Worm (Caenorhabditis elegans) whole organism, L1 larva: Measurements from ENCODE around the gene F56D6.12.
A peak's percentile ranks its signal among the peaks of the same experiment; 100 is the strongest.

ENCODE experiments used
- C04F5.9 ChIP-seq: sonication (generic microtip); optimal IDR thresholded peaks from 2 replicates; lab custom pipeline; 2016; ENCODE audit warnings: missing genetic modification characterization, missing compliant biosample characterization
- C16A3.4 ChIP-seq: fragments of 150-350 bp; optimal IDR thresholded peaks from 2 replicates; lab custom pipeline; 2014; ENCODE audit warnings: missing biosample characterization, missing genetic modification characterization
- C34B4.2 ChIP-seq: sonication (generic microtip); optimal IDR thresholded peaks from 2 replicates; lab custom pipeline; 2017; ENCODE audit warnings: mild to moderate bottlenecking, missing genetic modification characterization, missing compliant biosample characterization
- F16B12.6 ChIP-seq: fragments of 150-350 bp; optimal IDR thresholded peaks from 2 replicates; lab custom pipeline; 2014; ENCODE audit warnings: missing biosample characterization, missing genetic modification characterization
- Y116A8C.19 ChIP-seq: sonication (generic microtip); optimal IDR thresholded peaks from 2 replicates; lab custom pipeline; 2016; ENCODE audit warnings: missing compliant biosample characterization, missing genetic modification characterization, borderline replicate concordance
- dsc-1 ChIP-seq: sonication (generic microtip); optimal IDR thresholded peaks from 2 replicates; lab custom pipeline; 2016; ENCODE audit warnings: mild to moderate bottlenecking, missing genetic modification characterization, missing compliant biosample characterization
- efl-1 ChIP-seq, 4 experiments: fragments of 150-350 bp; optimal IDR thresholded peaks in 3 of 4; peaks in 1 of 4; 1 replicate in 1 of 4; 2 replicates in 3 of 4; lab custom pipeline; 2014; ENCODE audit warnings: missing biosample characterization in 2 of 4, missing genetic modification characterization in 2 of 4, missing genetic modification reagents in 2 of 4
- efl-3 ChIP-seq: fragments of 200-800 bp; sonication (Bioruptor generic); optimal IDR thresholded peaks from 2 replicates; lab custom pipeline; 2018; ENCODE audit warnings: mild to moderate bottlenecking, missing genetic modification characterization, missing compliant biosample characterization
- elt-2 ChIP-seq: sonication (generic microtip); optimal IDR thresholded peaks from 2 replicates; lab custom pipeline; 2016; ENCODE audit warnings: missing genetic modification characterization, mild to moderate bottlenecking, inconsistent platforms, missing compliant biosample characterization, missing genetic modification reagents
- elt-3 ChIP-seq, 6 experiments: fragments of 150-350 bp in 1 of 6; sonication (generic microtip); optimal IDR thresholded peaks; 2 replicates each; lab custom pipeline; 2017 to 2018; ENCODE audit warnings: missing biosample characterization in 6 of 6, missing genetic modification characterization in 6 of 6, inconsistent platforms in 1 of 6
- fkh-10 ChIP-seq: sonication (generic microtip); optimal IDR thresholded peaks from 2 replicates; lab custom pipeline; 2017; ENCODE audit warnings: missing biosample characterization, missing genetic modification reagents, missing genetic modification characterization
- fos-1 ChIP-seq: fragments of 150-350 bp; optimal IDR thresholded peaks from 2 replicates; lab custom pipeline; 2014; ENCODE audit warnings: missing biosample characterization, missing genetic modification characterization
- hlh-4 ChIP-seq: sonication (generic microtip); optimal IDR thresholded peaks from 2 replicates; lab custom pipeline; 2016; ENCODE audit warnings: mild to moderate bottlenecking, missing genetic modification characterization, missing compliant biosample characterization
- lin-14 ChIP-seq: fragments of 200-800 bp; sonication (Bioruptor generic); optimal IDR thresholded peaks from 2 replicates; lab custom pipeline; 2018; ENCODE audit warnings: mild to moderate bottlenecking, missing genetic modification characterization, moderate library complexity, missing compliant biosample characterization
- lin-15B ChIP-seq: fragments of 150-350 bp; sonication (generic microtip); optimal IDR thresholded peaks from 3 replicates; lab custom pipeline; 2014; ENCODE audit warnings: missing biosample characterization, missing genetic modification characterization
- lin-35 ChIP-seq, 2 experiments: fragments of 150-350 bp; optimal IDR thresholded peaks; 2 replicates each; lab custom pipeline; 2014; ENCODE audit warnings: missing biosample characterization in 2 of 2, missing genetic modification characterization in 2 of 2, missing genetic modification reagents in 2 of 2
- lin-39 ChIP-seq: fragments of 150-350 bp; optimal IDR thresholded peaks from 2 replicates; lab custom pipeline; 2014; ENCODE audit warnings: missing biosample characterization, missing genetic modification reagents, missing genetic modification characterization
- lir-3 ChIP-seq: sonication (generic microtip); optimal IDR thresholded peaks from 2 replicates; lab custom pipeline; 2016; ENCODE audit warnings: mild to moderate bottlenecking, missing genetic modification characterization, moderate library complexity, missing compliant biosample characterization; ENCODE audit not compliant: poor library complexity
- lsy-2 ChIP-seq, 2 experiments: fragments of 150-350 bp; optimal IDR thresholded peaks; 2 replicates each; lab custom pipeline; 2014; ENCODE audit warnings: missing biosample characterization in 2 of 2, missing genetic modification characterization in 2 of 2
- mef-2 ChIP-seq: fragments of 150-350 bp; optimal IDR thresholded peaks from 2 replicates; lab custom pipeline; 2014; ENCODE audit warnings: missing biosample characterization, missing genetic modification characterization
- nhr-12 ChIP-seq: sonication (generic microtip); optimal IDR thresholded peaks from 2 replicates; lab custom pipeline; 2017; ENCODE audit warnings: missing biosample characterization, missing genetic modification characterization
- nhr-237 ChIP-seq: fragments of 150-350 bp; optimal IDR thresholded peaks from 2 replicates; lab custom pipeline; 2014; ENCODE audit warnings: missing biosample characterization, missing genetic modification characterization
- nhr-28 ChIP-seq: fragments of 150-350 bp; optimal IDR thresholded peaks from 2 replicates; lab custom pipeline; 2014; ENCODE audit warnings: missing biosample characterization, missing genetic modification characterization
- nhr-76 ChIP-seq: sonication (generic microtip); optimal IDR thresholded peaks from 2 replicates; lab custom pipeline; 2017; ENCODE audit warnings: missing biosample characterization, missing genetic modification characterization
- nhr-77 ChIP-seq: fragments of 150-350 bp; optimal IDR thresholded peaks from 2 replicates; lab custom pipeline; 2014; ENCODE audit warnings: missing biosample characterization, missing genetic modification characterization
- nhr-85 ChIP-seq: sonication (generic microtip); peaks from one replicate; lab custom pipeline; 2016; ENCODE audit warnings: missing genetic modification characterization, inconsistent platforms, missing compliant biosample characterization
- nhr-90 ChIP-seq: sonication (generic microtip); optimal IDR thresholded peaks from 2 replicates; lab custom pipeline; 2016; ENCODE audit warnings: mild to moderate bottlenecking, missing genetic modification characterization, missing compliant biosample characterization; ENCODE audit not compliant: poor library complexity
- pag-3 ChIP-seq: sonication (generic microtip); optimal IDR thresholded peaks from 2 replicates; lab custom pipeline; 2017; ENCODE audit warnings: missing genetic modification characterization, mild to moderate bottlenecking, missing compliant biosample characterization, antibody characterized with exemption, borderline replicate concordance; ENCODE audit not compliant: insufficient read depth
- pqm-1 ChIP-seq: sonication (generic microtip); optimal IDR thresholded peaks from 3 replicates; lab custom pipeline; 2017; ENCODE audit warnings: missing biosample characterization, missing genetic modification characterization
- rnt-1 ChIP-seq: sonication (generic microtip); optimal IDR thresholded peaks from 2 replicates; lab custom pipeline; 2016; ENCODE audit warnings: mild to moderate bottlenecking, missing genetic modification characterization, moderate library complexity, missing compliant biosample characterization
- snpc-4 ChIP-seq: fragments of 150-350 bp; optimal IDR thresholded peaks from 2 replicates; lab custom pipeline; 2014; ENCODE audit warnings: missing biosample characterization, missing genetic modification characterization
- snu-23 ChIP-seq: sonication (generic microtip); optimal IDR thresholded peaks from 2 replicates; lab custom pipeline; 2016; ENCODE audit warnings: missing genetic modification characterization, missing compliant biosample characterization
- sptf-1 ChIP-seq: fragments of 150-350 bp; optimal IDR thresholded peaks from 2 replicates; lab custom pipeline; 2014; ENCODE audit warnings: missing biosample characterization, missing genetic modification characterization
- swsn-7 ChIP-seq: sonication (generic microtip); optimal IDR thresholded peaks from 2 replicates; lab custom pipeline; 2016; ENCODE audit warnings: missing genetic modification characterization, missing compliant biosample characterization
- unc-62 ChIP-seq: fragments of 150-350 bp; optimal IDR thresholded peaks from 2 replicates; lab custom pipeline; 2014; ENCODE audit warnings: missing biosample characterization, missing genetic modification reagents, missing genetic modification characterization
- unc-86 ChIP-seq: sonication (generic microtip); optimal IDR thresholded peaks from 2 replicates; lab custom pipeline; 2016; ENCODE audit warnings: missing genetic modification characterization, missing compliant biosample characterization
- zip-4 ChIP-seq: fragments of 200-800 bp; sonication (Bioruptor generic); optimal IDR thresholded peaks from 2 replicates; lab custom pipeline; 2018; ENCODE audit warnings: mild to moderate bottlenecking, missing genetic modification characterization, moderate library complexity, missing compliant biosample characterization

Gene F56D6.12

DNA sequence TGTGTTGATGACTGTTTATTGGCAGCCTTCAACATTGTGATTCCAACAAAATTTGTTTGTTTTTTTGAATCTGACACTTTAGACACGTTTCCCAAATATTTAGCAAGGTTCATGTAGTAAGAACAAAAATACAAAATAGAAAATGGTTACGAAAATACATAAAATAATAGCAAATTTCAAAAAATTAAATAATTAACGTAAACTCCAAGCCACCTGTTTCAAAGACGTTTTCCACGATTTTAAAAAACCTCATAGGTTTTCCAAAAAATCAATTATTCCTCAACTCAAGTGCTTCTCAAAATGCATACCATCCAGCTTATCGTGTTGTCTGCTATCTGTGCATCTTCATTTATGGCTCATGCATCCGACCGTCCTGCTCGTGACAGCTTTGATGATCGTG, 9.5 kb downstream of the F56D6.12 start, which contains the start of gene F56D6.14:
F56D6.14 (plus strand) TSS at position 301 of the 400 bp plus-strand sequence.
- no peak for TF ChIP-seq nhr-90
- no peak for TF ChIP-seq swsn-7 (tag; lab: Kevin White, UChicago)
- no peak for TF ChIP-seq elt-2 (tag; lab: Kevin White, UChicago)
- no peak for TF ChIP-seq C16A3.4 (tag; lab: Kevin White, UChicago)
- no peak for TF ChIP-seq C34B4.2 (tag; lab: Kevin White, UChicago)
- no peak for TF ChIP-seq Y116A8C.19 (tag; lab: Kevin White, UChicago)
- no peak for TF ChIP-seq lin-14 (GFP tag; lab: Kevin White, UChicago)
- no peak for TF ChIP-seq lin-15B
- TF ChIP-seq nhr-237, result no peak
- TF ChIP-seq, all 84 proteins: peak for 0

ce11 chrIV:3918160-3918559, 10.2 kb downstream of the F56D6.12 start, which contains the start of gene F56D6.23:
TSS of gene F56D6.23 (plus strand) at chrIV:3918460.
- no peak for TF ChIP-seq zip-4

- TF ChIP-seq pqm-1 (tag; lab: Kevin White, UChicago) (no peak), swsn-7 (tag; lab: Kevin White, UChicago) (no peak), efl-3 (GFP tag; lab: Kevin White, UChicago) (no peak), pag-3 (no peak), nhr-76 (no peak), nhr-28 (tag; lab: Kevin White, UChicago) (no peak), F16B12.6 (tag; lab: Kevin White, UChicago) (no peak), rnt-1 (no peak), lin-35 (GFP tag; optimal IDR thresholded peaks at IDR 0.05; lab: Kevin White, UChicago) (no peak), nhr-12 (no peak), nhr-85 (no peak), unc-86 (tag; lab: Kevin White, UChicago) (no peak), C34B4.2 (tag; lab: Kevin White, UChicago) (no peak), lin-39 (tag; lab: Kevin White, UChicago) (no peak), nhr-77 (tag; lab: Kevin White, UChicago) (no peak), fos-1 (tag; lab: Kevin White, UChicago) (no peak), sptf-1 (tag; lab: Kevin White, UChicago) (no peak)
Observed at ce11 chrIV:3919506-3919905, 11.6 kb downstream of the F56D6.12 start, which contains the start of gene srz-19. TSS of gene srz-19 (plus strand) at chrIV:3919806.

DNA sequence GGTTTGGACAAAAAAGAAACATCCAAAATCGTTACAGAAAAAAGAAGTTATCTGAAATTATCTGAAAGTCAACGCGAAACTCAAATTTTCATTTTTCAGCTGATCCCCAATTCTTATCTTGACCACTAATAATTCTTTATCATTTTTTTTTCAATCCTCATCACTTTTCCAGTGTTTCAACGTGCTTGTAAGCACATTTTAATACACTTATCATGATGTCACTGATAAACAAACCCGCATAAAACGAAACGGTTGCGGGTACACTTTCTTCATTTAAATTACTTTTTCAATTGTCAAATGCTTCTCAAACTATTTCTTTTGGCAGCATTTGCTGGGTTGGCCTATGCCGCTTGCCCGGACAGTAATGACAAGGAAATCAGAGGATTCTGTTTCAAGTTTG, 14.0 kb downstream of the F56D6.12 start, which contains the start of gene clec-67:
clec-67 (plus strand) TSS at position 268 of the 400 bp plus-strand sequence.
- TF ChIP-seq hlh-4 (tag; lab: Kevin White, UChicago) (no peak), elt-2 (tag; lab: Kevin White, UChicago) (peak; percentile 94), pqm-1 (tag; lab: Kevin White, UChicago) (peak; percentile 21)
- TF ChIP-seq, all 84 proteins: peak for 2

DNA sequence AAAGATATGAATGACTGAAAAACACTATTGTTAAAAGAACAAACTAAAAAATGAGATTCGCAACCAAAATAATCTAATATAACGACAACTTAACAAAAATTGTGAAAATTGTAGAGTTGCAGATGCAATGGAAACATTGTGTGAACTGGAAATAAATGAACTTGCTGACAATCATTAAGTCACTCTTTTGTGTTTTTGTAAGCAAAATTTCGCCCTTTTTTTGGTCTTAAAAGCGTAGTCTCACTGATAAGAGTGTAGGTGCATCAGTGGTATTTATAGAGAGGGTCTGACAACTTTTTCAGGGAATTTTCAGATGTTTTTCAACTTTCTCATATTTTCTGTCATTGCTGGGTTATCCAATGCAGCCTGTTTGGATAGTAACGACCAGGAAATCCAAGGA, 18.2 kb downstream of the F56D6.12 start, which contains the start of gene clec-68:
clec-68 (plus strand) TSS at position 301 of the 400 bp plus-strand sequence.
- no peak for TF ChIP-seq C16A3.4 (tag; lab: Kevin White, UChicago)
- TF ChIP-seq snu-23 (GFP tag; lab: Kevin White, UChicago), result no peak
- no peak for TF ChIP-seq lsy-2 (tag; optimal IDR thresholded peaks at IDR 0.05; lab: Kevin White, UChicago)
- TF ChIP-seq elt-3 (tag; optimal IDR thresholded peaks at IDR 0.05; lab: Kevin White, UChicago), result no peak
- TF ChIP-seq dsc-1 (tag; lab: Kevin White, UChicago), result no peak
- no peak for TF ChIP-seq snpc-4 (tag; lab: Kevin White, UChicago)
- no peak for TF ChIP-seq mef-2
- no peak for TF ChIP-seq C04F5.9 (tag; lab: Kevin White, UChicago)
- no peak for TF ChIP-seq unc-62 (GFP tag; lab: Kevin White, UChicago)
- TF ChIP-seq efl-1 (optimal IDR thresholded peaks at IDR 0.05; lab: Kevin White, UChicago), result no peak
- no peak for TF ChIP-seq efl-1 (GFP tag; optimal IDR thresholded peaks at IDR 0.05 in 1 of 2; lab: Kevin White, UChicago)
- no peak for TF ChIP-seq fkh-10 (GFP tag; lab: Kevin White, UChicago)
- no peak for TF ChIP-seq nhr-77 (tag; lab: Kevin White, UChicago)
- TF ChIP-seq lir-3 (tag; lab: Kevin White, UChicago), result no peak
